Worm (Caenorhabditis elegans) whole organism, young adult: ENCODE data around the gene laf-1.

ENCODE experiments used
- B0019.2 ChIP-seq: fragments of 200-800 bp; sonication (Bioruptor generic); conservative IDR thresholded peaks from 2 replicates; pipeline ENCODE4 v1.3.6; 2022; ENCODE audit warnings: missing genetic modification reagents, missing genetic modification characterization, missing compliant biosample characterization
- D2030.7 ChIP-seq: fragments of 200-800 bp; sonication (Bioruptor generic); IDR thresholded peaks from 2 replicates; pipeline ENCODE4 v1.3.6; 2022; ENCODE audit warnings: missing genetic modification reagents, missing genetic modification characterization, missing compliant biosample characterization
- F10E7.11 ChIP-seq: sonication (generic microtip); optimal IDR thresholded peaks from 2 replicates; lab custom pipeline; 2017; ENCODE audit warnings: mild to moderate bottlenecking, missing genetic modification characterization, moderate library complexity, missing compliant biosample characterization
- F23B12.7 ChIP-seq: sonication (generic microtip); optimal IDR thresholded peaks from 2 replicates; lab custom pipeline; 2017; ENCODE audit warnings: missing genetic modification characterization, mild to moderate bottlenecking, missing compliant biosample characterization, antibody characterized with exemption, moderate library complexity; ENCODE audit not compliant: insufficient read depth
- F33H1.4 ChIP-seq: fragments of 200-800 bp; sonication (Bioruptor generic); IDR thresholded peaks from 2 replicates; pipeline ENCODE4 v1.3.6; 2022; ENCODE audit warnings: missing genetic modification reagents, missing genetic modification characterization, missing compliant biosample characterization
- F49E8.2 ChIP-seq: sonication (generic microtip); optimal IDR thresholded peaks from 3 replicates; lab custom pipeline; 2017; ENCODE audit warnings: missing genetic modification characterization, mild to moderate bottlenecking, missing compliant biosample characterization, antibody characterized with exemption, moderate library complexity; ENCODE audit not compliant: insufficient read depth
- F52B5.7 ChIP-seq: sonication (generic microtip); optimal IDR thresholded peaks from 2 replicates; lab custom pipeline; 2016; ENCODE audit warnings: mild to moderate bottlenecking, missing genetic modification characterization, missing compliant biosample characterization
- F55B11.4 ChIP-seq: sonication (generic microtip); optimal IDR thresholded peaks from 2 replicates; lab custom pipeline; 2016; ENCODE audit warnings: missing compliant biosample characterization, missing genetic modification characterization, borderline replicate concordance; ENCODE audit not compliant: insufficient read depth
- K12H6.12 ChIP-seq: fragments of 200-800 bp; sonication (Bioruptor generic); optimal IDR thresholded peaks from 2 replicates; lab custom pipeline; 2018; ENCODE audit warnings: mild to moderate bottlenecking, missing genetic modification characterization, missing compliant biosample characterization
- T07F8.4 ChIP-seq: sonication (generic microtip); optimal IDR thresholded peaks from 2 replicates; lab custom pipeline; 2016; ENCODE audit warnings: mild to moderate bottlenecking, missing genetic modification characterization, moderate library complexity, missing compliant biosample characterization
- Y53G8AR.9 ChIP-seq: fragments of 200-800 bp; sonication (Bioruptor generic); conservative IDR thresholded peaks from 2 replicates; pipeline ENCODE4 v1.3.6; 2022; ENCODE audit warnings: missing genetic modification reagents, missing genetic modification characterization, missing compliant biosample characterization
- Y67H2A.10 ChIP-seq: fragments of 200-800 bp; sonication (Bioruptor generic); conservative IDR thresholded peaks from 2 replicates; pipeline ENCODE4 v1.3.6; 2022; ENCODE audit warnings: missing genetic modification reagents, missing genetic modification characterization, missing compliant biosample characterization
- Y79H2A.3 ChIP-seq: fragments of 200-800 bp; sonication (Bioruptor generic); conservative IDR thresholded peaks from 2 replicates; pipeline ENCODE4 v1.3.6; 2022; ENCODE audit warnings: missing genetic modification reagents, missing genetic modification characterization, missing compliant biosample characterization
- Y95B8A.8 ChIP-seq: fragments of 200-800 bp; sonication (Bioruptor generic); IDR thresholded peaks from 2 replicates; pipeline ENCODE4 v1.3.6; 2022; ENCODE audit warnings: missing genetic modification reagents, missing genetic modification characterization, missing compliant biosample characterization
- ZK185.1 ChIP-seq: sonication (generic microtip); optimal IDR thresholded peaks from 2 replicates; lab custom pipeline; 2016; ENCODE audit warnings: mild to moderate bottlenecking, missing genetic modification characterization, missing compliant biosample characterization; ENCODE audit not compliant: poor library complexity, severe bottlenecking
- attf-3 ChIP-seq: fragments of 200-800 bp; sonication (Bioruptor generic); conservative IDR thresholded peaks from 2 replicates; pipeline ENCODE4 v1.3.6; 2022; ENCODE audit warnings: missing genetic modification reagents, missing genetic modification characterization, missing compliant biosample characterization
- attf-6 ChIP-seq: fragments of 200-800 bp; sonication (Bioruptor generic); IDR thresholded peaks from 2 replicates; pipeline ENCODE4 v1.3.6; 2022; ENCODE audit warnings: missing genetic modification reagents, missing genetic modification characterization, missing compliant biosample characterization
- bed-1 ChIP-seq: fragments of 200-800 bp; sonication (Bioruptor generic); IDR thresholded peaks from 2 replicates; pipeline ENCODE4 v1.3.6; 2022; ENCODE audit warnings: missing genetic modification reagents, missing genetic modification characterization, missing compliant biosample characterization
- ceh-100 ChIP-seq: fragments of 200-800 bp; sonication (Bioruptor generic); IDR thresholded peaks from 2 replicates; pipeline ENCODE4 v1.3.6; 2022; ENCODE audit warnings: missing genetic modification reagents, missing genetic modification characterization, missing compliant biosample characterization
- ceh-27 ChIP-seq: fragments of 200-800 bp; sonication (Bioruptor generic); optimal IDR thresholded peaks from 2 replicates; lab custom pipeline; 2018; ENCODE audit warnings: mild to moderate bottlenecking, missing genetic modification characterization, moderate library complexity, missing compliant biosample characterization
- ceh-40 ChIP-seq: fragments of 200-800 bp; sonication (Bioruptor generic); IDR thresholded peaks from 2 replicates; pipeline ENCODE4 v1.3.6; 2022; ENCODE audit warnings: missing genetic modification characterization, missing compliant biosample characterization
- dox-1 ChIP-seq: fragments of 200-800 bp; sonication (Bioruptor generic); IDR thresholded peaks from 2 replicates; pipeline ENCODE4 v1.3.6; 2022; ENCODE audit warnings: missing genetic modification reagents, missing genetic modification characterization, missing compliant biosample characterization
- efl-1 ChIP-seq: fragments of 150-350 bp; optimal IDR thresholded peaks from 2 replicates; lab custom pipeline; 2014; ENCODE audit warnings: missing biosample characterization, missing genetic modification reagents, missing genetic modification characterization
- egl-44 ChIP-seq: fragments of 200-800 bp; sonication (Bioruptor generic); IDR thresholded peaks from 2 replicates; pipeline ENCODE4 v1.3.6; 2022; ENCODE audit warnings: missing genetic modification reagents, missing genetic modification characterization, missing compliant biosample characterization
- him-1 ChIP-seq: sonication (generic microtip); optimal IDR thresholded peaks from 2 replicates; lab custom pipeline; 2016; ENCODE audit warnings: missing genotype, missing genetic modification reagents, missing genetic modification characterization, missing compliant biosample characterization
- hlh-12 ChIP-seq: sonication (generic microtip); optimal IDR thresholded peaks from 2 replicates; lab custom pipeline; 2016; ENCODE audit warnings: missing genetic modification characterization, missing compliant biosample characterization
- let-607 ChIP-seq, 2 experiments: fragments of 200-800 bp in 1 of 2; sonication (Bioruptor generic) in 1 of 2; sonication (generic microtip) in 1 of 2; optimal IDR thresholded peaks; 2 replicates each; lab custom pipeline; 2016 to 2018; ENCODE audit warnings: mild to moderate bottlenecking in 2 of 2, missing compliant biosample characterization in 2 of 2, missing genetic modification characterization in 2 of 2, moderate library complexity in 2 of 2, missing genotype in 1 of 2
- lin-40 ChIP-seq: sonication (generic microtip); optimal IDR thresholded peaks from 2 replicates; lab custom pipeline; 2016; ENCODE audit warnings: missing genetic modification characterization, mild to moderate bottlenecking, missing compliant biosample characterization, missing genotype, missing genetic modification reagents
- lin-54 ChIP-seq: fragments of 200-800 bp; sonication (Bioruptor generic); optimal IDR thresholded peaks from 2 replicates; lab custom pipeline; 2018; ENCODE audit warnings: mild to moderate bottlenecking, missing genetic modification characterization, missing compliant biosample characterization
- lsl-1 ChIP-seq: fragments of 200-800 bp; sonication (Bioruptor generic); optimal IDR thresholded peaks from 2 replicates; lab custom pipeline; 2018; ENCODE audit warnings: mild to moderate bottlenecking, missing genetic modification characterization, moderate library complexity, missing compliant biosample characterization
- lsy-27 ChIP-seq: sonication (generic microtip); optimal IDR thresholded peaks from 2 replicates; lab custom pipeline; 2017; ENCODE audit warnings: missing genetic modification characterization, mild to moderate bottlenecking, missing compliant biosample characterization, antibody characterized with exemption, missing genotype, borderline replicate concordance; ENCODE audit not compliant: insufficient read depth
- madf-6 ChIP-seq: fragments of 200-800 bp; sonication (Bioruptor generic); IDR thresholded peaks from 2 replicates; pipeline ENCODE4 v1.3.6; 2022; ENCODE audit warnings: missing genetic modification reagents, missing genetic modification characterization, missing compliant biosample characterization
- madf-8 ChIP-seq: fragments of 200-800 bp; sonication (Bioruptor generic); conservative IDR thresholded peaks from 2 replicates; pipeline ENCODE4 v1.3.6; 2022; ENCODE audit warnings: missing genetic modification reagents, missing genetic modification characterization, missing compliant biosample characterization
- mcd-1 ChIP-seq: fragments of 200-800 bp; sonication (Bioruptor generic); IDR thresholded peaks from 2 replicates; pipeline ENCODE4 v1.3.6; 2022; ENCODE audit warnings: missing genetic modification reagents, missing genetic modification characterization, missing compliant biosample characterization
- mel-28 ChIP-seq: sonication (generic microtip); optimal IDR thresholded peaks from 2 replicates; lab custom pipeline; 2016; ENCODE audit warnings: borderline replicate concordance, mild to moderate bottlenecking, missing genetic modification characterization, missing compliant biosample characterization
- mxl-1 ChIP-seq: sonication (generic microtip); optimal IDR thresholded peaks from 2 replicates; lab custom pipeline; 2016; ENCODE audit warnings: missing genetic modification characterization, missing compliant biosample characterization
- nhr-120 ChIP-seq: fragments of 200-800 bp; sonication (Bioruptor generic); IDR thresholded peaks from 2 replicates; pipeline ENCODE4 v1.3.6; 2022; ENCODE audit warnings: missing genetic modification characterization, missing compliant biosample characterization
- pbrm-1 ChIP-seq: fragments of 200-800 bp; sonication (Bioruptor generic); IDR thresholded peaks from 2 replicates; pipeline ENCODE4 v1.3.6; 2022; ENCODE audit warnings: missing genetic modification reagents, missing genetic modification characterization, missing compliant biosample characterization
- rcor-1 ChIP-seq: fragments of 200-800 bp; sonication (Bioruptor generic); IDR thresholded peaks from 2 replicates; pipeline ENCODE4 v1.3.6; 2022; ENCODE audit warnings: missing genetic modification reagents, missing genetic modification characterization, missing compliant biosample characterization
- repo-1 ChIP-seq: sonication (generic microtip); optimal IDR thresholded peaks from 2 replicates; lab custom pipeline; 2017; ENCODE audit warnings: mild to moderate bottlenecking, missing genetic modification characterization, missing compliant biosample characterization
- rpc-1 ChIP-seq, 2 experiments: fragments of 150-350 bp in 1 of 2; sonication (generic microtip) in 1 of 2; optimal IDR thresholded peaks; 2 replicates each; lab custom pipeline; 2014 to 2018; ENCODE audit warnings: missing biosample characterization in 1 of 2, missing genetic modification characterization in 1 of 2, missing genetic modification reagents in 1 of 2, missing genotype in 1 of 2
- tbp1 ChIP-seq: fragments of 200-800 bp; sonication (Bioruptor generic); optimal IDR thresholded peaks from 2 replicates; lab custom pipeline; 2018; ENCODE audit warnings: mild to moderate bottlenecking, missing genetic modification characterization, missing compliant biosample characterization
- unc-62 ChIP-seq: fragments of 150-350 bp; optimal IDR thresholded peaks from 2 replicates; lab custom pipeline; 2014; ENCODE audit warnings: missing biosample characterization, missing genetic modification reagents, missing genetic modification characterization
- xnd-1 ChIP-seq: sonication (generic microtip); optimal IDR thresholded peaks from 2 replicates; lab custom pipeline; 2016; ENCODE audit warnings: missing genotype, missing genetic modification reagents, missing genetic modification characterization, missing compliant biosample characterization
- ztf-26 ChIP-seq: sonication (generic microtip); optimal IDR thresholded peaks from 2 replicates; lab custom pipeline; 2017; ENCODE audit warnings: missing genetic modification characterization, missing compliant biosample characterization
- ztf-28 ChIP-seq: fragments of 200-800 bp; sonication (Bioruptor generic); IDR thresholded peaks from 2 replicates; pipeline ENCODE4 v1.3.6; 2022; ENCODE audit warnings: missing genetic modification reagents, missing genetic modification characterization, missing compliant biosample characterization
- ztf-6 ChIP-seq: fragments of 200-800 bp; sonication (Bioruptor generic); IDR thresholded peaks from 2 replicates; pipeline ENCODE4 v1.3.6; 2022; ENCODE audit warnings: missing genetic modification reagents, missing genetic modification characterization, missing compliant biosample characterization

laf-1 gene

ce11 chrIII:2785840-2786239, 7.0 kb upstream of the laf-1 start, which contains the start of gene Y71H2AM.20 (continued):
- TF ChIP-seq mxl-1 (tag; lab: Kevin White, UChicago) (no peak), hlh-12 (tag; lab: Kevin White, UChicago) (no peak), F23B12.7 (peak; percentile 98), lin-40 (tag; lab: Kevin White, UChicago) (peak; percentile 92), rpc-1 (optimal IDR thresholded peaks at IDR 0.05; lab: Kevin White, UChicago) (peak; percentile 10), rpc-1 (tag; optimal IDR thresholded peaks at IDR 0.05; lab: Kevin White, UChicago) (no peak), nhr-120 (GFP tag; lab: Robert Waterston, UW) (no peak), unc-62 (GFP tag; lab: Kevin White, UChicago) (peak; percentile 62), lsy-27 (tag; lab: Kevin White, UChicago) (peak; percentile 69), Y67H2A.10 (GFP tag; lab: Robert Waterston, UW) (peak; percentile 89), Y53G8AR.9 (GFP tag; lab: Robert Waterston, UW) (peak; percentile 93), repo-1 (no peak), B0019.2 (GFP tag; lab: Robert Waterston, UW) (peak; percentile 85), lin-54 (peak; percentile 94), madf-8 (peak; percentile 79), F52B5.7 (tag; lab: Kevin White, UChicago) (no peak), dox-1 (peak; percentile 98), egl-44 (peak; percentile 67; the same call in 1 of the 2 replicates)

ce11 chrIII:2781833-2782232, 3.0 kb upstream of the laf-1 start:
- TF ChIP-seq ztf-6 (GFP tag; lab: Robert Waterston, UW), result no peak
- TF ChIP-seq Y79H2A.3 (GFP tag; lab: Robert Waterston, UW), result no peak
- TF ChIP-seq ceh-100 (GFP tag; lab: Robert Waterston, UW), result no peak
- peak; percentile 50 for TF ChIP-seq madf-8
- TF ChIP-seq F55B11.4, result no peak
- TF ChIP-seq lin-54, result no peak
- peak; percentile 21 for TF ChIP-seq tbp1 (GFP tag; lab: Kevin White, UChicago)
- TF ChIP-seq efl-1 (GFP tag; lab: Kevin White, UChicago), result peak; percentile 51
- TF ChIP-seq T07F8.4 (tag; lab: Kevin White, UChicago), result no peak
- TF ChIP-seq let-607 (tag; optimal IDR thresholded peaks at IDR 0.05; lab: Kevin White, UChicago), result no peak
- no peak for TF ChIP-seq ceh-40 (GFP tag; lab: Robert Waterston, UW)
- peak; percentile 9; the same call in 1 of the 2 replicates for TF ChIP-seq pbrm-1 (GFP tag; lab: Robert Waterston, UW)
- no peak for TF ChIP-seq attf-3
- TF ChIP-seq F49E8.2 (tag; lab: Kevin White, UChicago), result no peak
- peak; percentile 87 for TF ChIP-seq xnd-1 (tag; lab: Kevin White, UChicago)
- TF ChIP-seq him-1 (tag; lab: Kevin White, UChicago), result peak; percentile 24
- TF ChIP-seq lsy-27 (tag; lab: Kevin White, UChicago), result no peak
- TF ChIP-seq bed-1 (GFP tag; lab: Robert Waterston, UW), result no peak
- TF ChIP-seq ztf-28 (GFP tag; lab: Robert Waterston, UW), result no peak
- no peak for TF ChIP-seq F10E7.11 (tag; lab: Kevin White, UChicago)
- peak; percentile 45; the same call in 1 of the 2 replicates for TF ChIP-seq D2030.7 (GFP tag; lab: Robert Waterston, UW)
- no peak for TF ChIP-seq rcor-1 (GFP tag; lab: Robert Waterston, UW)
- TF ChIP-seq Y95B8A.8, result no peak
- no peak for TF ChIP-seq ztf-26 (tag; lab: Kevin White, UChicago)
- no peak for TF ChIP-seq ceh-27 (GFP tag; lab: Kevin White, UChicago)
- peak; percentile 98 for TF ChIP-seq lsl-1 (GFP tag; lab: Kevin White, UChicago)
- TF ChIP-seq mcd-1, result peak; percentile 30; the same call in 1 of the 2 replicates
- TF ChIP-seq mel-28 (tag; lab: Kevin White, UChicago), result no peak
- no peak for TF ChIP-seq ZK185.1 (tag; lab: Kevin White, UChicago)
- TF ChIP-seq attf-6, result no peak
- TF ChIP-seq madf-6, result peak; percentile 84; the same call in 1 of the 2 replicates
- TF ChIP-seq F33H1.4, result peak; percentile 80
- no peak for TF ChIP-seq K12H6.12
- TF ChIP-seq, all 124 proteins: peak for 11
